Worm (Caenorhabditis elegans) whole organism, midembryonic: ENCODE data around the gene C27C12.3.

Experiments used
- T22C8.4 ChIP-seq: fragments of 200-800 bp; sonication (Bioruptor generic); IDR thresholded peaks from 2 replicates; pipeline ENCODE4 v1.3.6; 2022; ENCODE audit warnings: missing genetic modification characterization, missing compliant biosample characterization
- cog-1 ChIP-seq: sonication (generic microtip); optimal IDR thresholded peaks from 2 replicates; lab custom pipeline; 2016; ENCODE audit warnings: missing genetic modification characterization, missing compliant biosample characterization
- klf-2 ChIP-seq: fragments of 200-800 bp; sonication (Bioruptor generic); conservative IDR thresholded peaks from 2 replicates; pipeline ENCODE4 v1.3.6; 2022; ENCODE audit warnings: missing genetic modification reagents, missing genetic modification characterization, missing compliant biosample characterization
- med-1 ChIP-seq: sonication (generic microtip); optimal IDR thresholded peaks from 2 replicates; lab custom pipeline; 2017; ENCODE audit warnings: missing genetic modification characterization, mild to moderate bottlenecking, missing compliant biosample characterization, antibody characterized with exemption, missing genetic modification reagents; ENCODE audit not compliant: insufficient read depth
- ref-1 ChIP-seq: fragments of 200-800 bp; sonication (Bioruptor generic); conservative IDR thresholded peaks from 2 replicates; pipeline ENCODE4 v1.3.6; 2022; ENCODE audit warnings: missing genetic modification reagents, missing genetic modification characterization, missing compliant biosample characterization
- tab-1 ChIP-seq: fragments of 200-800 bp; sonication (Bioruptor generic); IDR thresholded peaks from 2 replicates; pipeline ENCODE4 v1.3.6; 2022; ENCODE audit warnings: missing genetic modification characterization, missing compliant biosample characterization
- ztf-23 ChIP-seq: fragments of 200-800 bp; sonication (Bioruptor generic); IDR thresholded peaks from 2 replicates; pipeline ENCODE4 v1.3.6; 2022; ENCODE audit warnings: missing genetic modification reagents, missing genetic modification characterization, missing compliant biosample characterization
- ztf-29 ChIP-seq: fragments of 200-800 bp; sonication (Bioruptor generic); IDR thresholded peaks from 2 replicates; pipeline ENCODE4 v1.3.6; 2022; ENCODE audit warnings: missing genetic modification reagents, missing genetic modification characterization, missing compliant biosample characterization

DNA sequence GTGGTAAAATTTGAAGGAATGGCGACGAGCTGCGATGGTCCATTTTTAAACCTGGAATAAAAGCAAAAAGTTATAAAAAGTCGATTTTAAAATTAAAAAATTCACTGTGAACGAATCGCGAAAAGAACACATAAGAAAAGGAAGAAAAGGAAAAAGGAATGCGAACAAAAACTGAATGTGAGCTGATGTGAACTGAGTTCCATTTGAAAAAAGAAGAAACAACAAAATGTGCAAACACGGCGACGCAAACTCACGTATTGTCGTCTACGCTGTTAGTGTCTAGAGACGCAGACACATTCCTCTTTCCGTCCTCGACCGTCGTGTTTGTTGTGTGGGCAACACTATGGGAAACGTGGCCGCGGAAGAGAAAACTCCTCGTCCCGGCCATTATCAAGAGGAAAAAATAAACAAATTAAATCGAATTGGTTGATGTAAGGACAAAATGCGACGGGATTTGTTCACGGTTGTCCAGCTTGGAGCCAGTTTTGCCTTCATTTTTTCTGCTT lies 11.9 kb downstream of the C27C12.3 start, which contains the start of the genes C27C12.1 and C27C12.4:
- TF ChIP-seq T22C8.4: no peak
- TF ChIP-seq ref-1: no peak
- TF ChIP-seq klf-2 (GFP tag; lab: Robert Waterston, UW): no peak
- no peak; the same call in 1 of the 2 replicates for TF ChIP-seq ztf-23 (GFP tag; lab: Robert Waterston, UW)
- peak; percentile 84 for TF ChIP-seq cog-1 (tag; lab: Kevin White, UChicago)
- no peak for TF ChIP-seq med-1 (GFP tag; lab: Kevin White, UChicago)
- no peak for TF ChIP-seq ztf-29 (GFP tag; lab: Robert Waterston, UW)
- TF ChIP-seq tab-1 (GFP tag; lab: Robert Waterston, UW): no peak
